Worm (Caenorhabditis elegans) whole organism, L3 larva: Measurements from ENCODE around the gene Y49F6C.7.

Experiments
- aly-2 ChIP-seq: fragments of 150-350 bp; optimal IDR thresholded peaks from 2 replicates; lab custom pipeline; 2014; ENCODE audit warnings: missing biosample characterization, missing genetic modification characterization
- ama-1 ChIP-seq: fragments of 150-350 bp; optimal IDR thresholded peaks from 2 replicates; lab custom pipeline; 2018
- ceh-28 ChIP-seq: fragments of 150-350 bp; optimal IDR thresholded peaks from 2 replicates; lab custom pipeline; 2014; ENCODE audit warnings: missing biosample characterization, missing genetic modification reagents, missing genetic modification characterization
- fkh-10 ChIP-seq: sonication (generic microtip); optimal IDR thresholded peaks from 2 replicates; lab custom pipeline; 2017; ENCODE audit warnings: missing biosample characterization, missing genetic modification reagents, missing genetic modification characterization
- fos-1 ChIP-seq: fragments of 150-350 bp; optimal IDR thresholded peaks from 2 replicates; lab custom pipeline; 2014; ENCODE audit warnings: missing biosample characterization, missing genetic modification characterization
- lin-39 ChIP-seq: fragments of 150-350 bp; optimal IDR thresholded peaks from 2 replicates; lab custom pipeline; 2018; ENCODE audit warnings: missing biosample characterization, missing genetic modification reagents, missing genetic modification characterization
- mdl-1 ChIP-seq: fragments of 150-350 bp; optimal IDR thresholded peaks from 2 replicates; lab custom pipeline; 2014; ENCODE audit warnings: missing biosample characterization, missing genetic modification characterization
- nhr-28 ChIP-seq: fragments of 150-350 bp; optimal IDR thresholded peaks from 2 replicates; lab custom pipeline; 2014; ENCODE audit warnings: missing biosample characterization, missing genetic modification characterization
- nhr-77 ChIP-seq: fragments of 150-350 bp; optimal IDR thresholded peaks from 2 replicates; lab custom pipeline; 2014; ENCODE audit warnings: missing biosample characterization, missing genetic modification characterization
- sea-2 ChIP-seq: fragments of 150-350 bp; sonication (generic microtip); optimal IDR thresholded peaks from 4 replicates; lab custom pipeline; 2014; ENCODE audit warnings: missing biosample characterization, missing genetic modification reagents, missing genetic modification characterization
- snpc-4 ChIP-seq: fragments of 150-350 bp; optimal IDR thresholded peaks from 2 replicates; lab custom pipeline; 2014; ENCODE audit warnings: missing biosample characterization, missing genetic modification characterization
- unc-62 ChIP-seq: fragments of 150-350 bp; sonication (generic microtip); optimal IDR thresholded peaks from 4 replicates; lab custom pipeline; 2014; ENCODE audit warnings: missing biosample characterization, missing genetic modification reagents, missing genetic modification characterization
- ztf-11 ChIP-seq: fragments of 150-350 bp; optimal IDR thresholded peaks from 2 replicates; lab custom pipeline; 2014; ENCODE audit warnings: missing biosample characterization, missing genetic modification characterization
- ztf-4 ChIP-seq: fragments of 150-350 bp; optimal IDR thresholded peaks from 2 replicates; lab custom pipeline; 2014; ENCODE audit warnings: missing biosample characterization, missing genetic modification characterization

- no peak for TF ChIP-seq fkh-10
- no peak for TF ChIP-seq mdl-1 (tag; lab: Kevin White, UChicago)
- no peak for TF ChIP-seq ztf-4 (tag; lab: Kevin White, UChicago)
- TF ChIP-seq aly-2 (tag; lab: Kevin White, UChicago): no peak
- no peak for TF ChIP-seq lin-39 (tag; lab: Kevin White, UChicago)
- no peak for TF ChIP-seq ztf-11 (tag; lab: Kevin White, UChicago)
- no peak for TF ChIP-seq unc-62
- peak; percentile 7 for TF ChIP-seq sea-2
- peak; percentile 6 for TF ChIP-seq ceh-28 (tag; lab: Kevin White, UChicago)
- no peak for TF ChIP-seq ama-1 (lab: Kevin White, UChicago)
- TF ChIP-seq fos-1 (tag; lab: Kevin White, UChicago): no peak
- no peak for TF ChIP-seq snpc-4
- no peak for TF ChIP-seq nhr-28 (tag; lab: Kevin White, UChicago)
- no peak for TF ChIP-seq nhr-77 (tag; lab: Kevin White, UChicago)
Observed at ce11 chrII:3373875-3374274, 5.9 kb upstream of the Y49F6C.7 start.
